Worm (Caenorhabditis elegans) whole organism, L4 larva: ENCODE results near the gene F22F7.4.

Source experiments
- T20F7.1 ChIP-seq: fragments of 200-800 bp; sonication (Bioruptor generic); optimal IDR thresholded peaks from 2 replicates; lab custom pipeline; 2018; ENCODE audit warnings: mild to moderate bottlenecking, missing genetic modification characterization, missing compliant biosample characterization
- ama-1 ChIP-seq: fragments of 150-350 bp; optimal IDR thresholded peaks from 2 replicates; lab custom pipeline; 2014; ENCODE audit warnings: inconsistent platforms, mixed read lengths
- ctbp-1 ChIP-seq: fragments of 200-800 bp; sonication (Bioruptor generic); IDR thresholded peaks from 2 replicates; pipeline ENCODE4 v1.3.6; 2022; ENCODE audit warnings: missing genetic modification reagents, missing genetic modification characterization, missing compliant biosample characterization
- daf-19 ChIP-seq: fragments of 200-800 bp; sonication (Bioruptor generic); conservative IDR thresholded peaks from 2 replicates; pipeline ENCODE4 v1.3.6; 2022; ENCODE audit warnings: missing genetic modification characterization, missing compliant biosample characterization
- daf-8 ChIP-seq: fragments of 200-800 bp; sonication (Bioruptor generic); IDR thresholded peaks from 2 replicates; pipeline ENCODE4 v1.3.6; 2022; ENCODE audit warnings: missing genetic modification characterization, missing compliant biosample characterization
- lin-39 ChIP-seq: fragments of 150-350 bp; optimal IDR thresholded peaks from 2 replicates; lab custom pipeline; 2014; ENCODE audit warnings: missing biosample characterization, missing genetic modification reagents, missing genetic modification characterization
- lsy-2 ChIP-seq, 2 experiments: fragments of 150-350 bp in 1 of 2; sonication (generic microtip) in 1 of 2; optimal IDR thresholded peaks; 2 replicates each; lab custom pipeline; 2014 to 2017; ENCODE audit warnings: missing biosample characterization in 2 of 2, missing genetic modification characterization in 2 of 2
- nhr-11 ChIP-seq: fragments of 150-350 bp; optimal IDR thresholded peaks from 2 replicates; lab custom pipeline; 2014; ENCODE audit warnings: missing biosample characterization, missing genetic modification characterization
- unc-62 ChIP-seq, 3 experiments: fragments of 150-350 bp in 1 of 3; sonication (generic microtip); optimal IDR thresholded peaks in 2 of 3; peaks in 1 of 3; 1 replicate in 1 of 3; 2 replicates in 2 of 3; lab custom pipeline; 2014 to 2017; ENCODE audit warnings: missing biosample characterization in 3 of 3, missing genetic modification characterization in 3 of 3, missing genetic modification reagents in 3 of 3, missing genotype in 1 of 3

DNA sequence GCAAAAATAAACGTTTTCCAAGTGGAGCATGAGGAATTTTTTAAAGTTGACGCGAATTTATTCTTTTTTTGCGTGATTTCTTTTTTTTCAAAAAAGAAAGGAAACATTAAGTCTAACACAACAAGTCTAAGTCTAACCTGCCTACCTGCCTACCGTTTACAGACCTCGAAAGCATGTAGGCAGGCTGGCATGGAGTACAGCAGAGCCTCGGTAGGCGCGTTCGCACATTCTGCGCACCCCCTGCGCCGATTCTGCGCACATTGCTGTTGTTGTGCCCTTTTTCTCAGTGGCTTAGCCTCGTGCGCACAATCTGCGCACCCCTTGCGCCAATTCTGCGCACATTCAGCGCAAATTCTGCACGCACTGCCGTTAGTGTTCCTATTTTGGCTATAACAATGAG, 22.0 kb downstream of the F22F7.4 start:
- no peak for TF ChIP-seq lsy-2 (tag; optimal IDR thresholded peaks at IDR 0.05; lab: Kevin White, UChicago)
- no peak for TF ChIP-seq ama-1
- TF ChIP-seq nhr-11 (tag; lab: Kevin White, UChicago), result no peak
- no peak for TF ChIP-seq ctbp-1 (GFP tag; lab: Robert Waterston, UW)
- no peak for TF ChIP-seq daf-19 (GFP tag; lab: Robert Waterston, UW)
- TF ChIP-seq daf-8 (GFP tag; lab: Robert Waterston, UW), result no peak
- TF ChIP-seq T20F7.1 (GFP tag; lab: Kevin White, UChicago), result no peak
- TF ChIP-seq lin-39 (tag; lab: Kevin White, UChicago), result no peak
- TF ChIP-seq unc-62 (GFP tag; optimal IDR thresholded peaks at IDR 0.05 in 1 of 2; lab: Kevin White, UChicago), result no peak
- TF ChIP-seq unc-62 (tag; optimal IDR thresholded peaks at IDR 0.05; lab: Kevin White, UChicago), result no peak
